Fruit fly (Drosophila melanogaster) whole organism, embryonic: Measurements from ENCODE around the gene CycA.

Experiments
- Asciz ChIP-seq: fragments of 200-800 bp; sonication (Bioruptor generic); optimal IDR thresholded peaks from 2 replicates; lab custom pipeline; 2017; ENCODE audit warnings: missing biosample characterization, mild to moderate bottlenecking, missing genetic modification characterization, missing genetic modification reagents
- B-H1 ChIP-seq: fragments of 200-800 bp; sonication (Bioruptor generic); IDR thresholded peaks from 3 replicates; pipeline ENCODE4 v1.3.6; 2022; ENCODE audit warnings: missing biosample characterization, missing genetic modification characterization
- CG10543 ChIP-seq: fragments of 200-800 bp; sonication (Bioruptor generic); optimal IDR thresholded peaks from 3 replicates; lab custom pipeline; 2017; ENCODE audit warnings: missing biosample characterization, mild to moderate bottlenecking, missing genetic modification characterization, moderate library complexity
- CG11696 ChIP-seq: fragments of 200-800 bp; sonication (Bioruptor generic); IDR thresholded peaks from 2 replicates; pipeline ENCODE4 v1.3.6; 2022; ENCODE audit warnings: missing biosample characterization, missing genetic modification characterization
- CG12391 ChIP-seq: fragments of 200-800 bp; sonication (Bioruptor generic); optimal IDR thresholded peaks from 3 replicates; lab custom pipeline; 2018; ENCODE audit warnings: missing biosample characterization, mild to moderate bottlenecking, missing genetic modification characterization, moderate library complexity
- CG12942 ChIP-seq: fragments of 200-800 bp; sonication (Bioruptor generic); optimal IDR thresholded peaks from 3 replicates; lab custom pipeline; 2016; ENCODE audit warnings: missing biosample characterization, missing genetic modification characterization
- CG14965 ChIP-seq: fragments of 200-800 bp; sonication (Bioruptor generic); optimal IDR thresholded peaks from 2 replicates; lab custom pipeline; 2016; ENCODE audit warnings: missing biosample characterization, missing genetic modification characterization, borderline replicate concordance
- CG17612 ChIP-seq: fragments of 200-800 bp; sonication (Bioruptor generic); IDR thresholded peaks from 2 replicates; pipeline ENCODE4 v1.3.6; 2022; ENCODE audit warnings: missing biosample characterization, missing genetic modification characterization
- CG2875 ChIP-seq: fragments of 200-800 bp; sonication (Bioruptor generic); optimal IDR thresholded peaks from 2 replicates; lab custom pipeline; 2017; ENCODE audit warnings: missing biosample characterization, mild to moderate bottlenecking, missing genetic modification characterization, missing genetic modification reagents
- CG7357 ChIP-seq: fragments of 200-800 bp; sonication (Bioruptor generic); IDR thresholded peaks from 3 replicates; pipeline ENCODE4 v1.3.6; 2022; ENCODE audit warnings: missing biosample characterization, missing genetic modification characterization
- CG7963 ChIP-seq: fragments of 200-800 bp; sonication (Bioruptor generic); IDR thresholded peaks from 3 replicates; pipeline ENCODE4 v1.3.6; 2022; ENCODE audit warnings: missing biosample characterization, missing genetic modification characterization; ENCODE audit not compliant: partially characterized antibody
- CG8290 ChIP-seq, 3 experiments: fragments of 200-800 bp; sonication (Bioruptor generic); optimal IDR thresholded peaks; 2 replicates each; lab custom pipeline; 2016 to 2019; ENCODE audit warnings: missing biosample characterization in 3 of 3, missing genetic modification characterization in 3 of 3, mild to moderate bottlenecking in 2 of 3, moderate library complexity in 1 of 3
- CG8944 ChIP-seq: fragments of 200-800 bp; sonication (Bioruptor generic); optimal IDR thresholded peaks from 3 replicates; lab custom pipeline; 2016; ENCODE audit warnings: missing biosample characterization, missing genetic modification characterization
- CHES-1-like ChIP-seq: fragments of 200-800 bp; sonication (Bioruptor generic); optimal IDR thresholded peaks from 2 replicates; lab custom pipeline; 2016; ENCODE audit warnings: missing biosample characterization, missing genetic modification characterization
- ERR ChIP-seq: fragments of 200-800 bp; sonication (Bioruptor generic); optimal IDR thresholded peaks from 2 replicates; lab custom pipeline; 2016; ENCODE audit warnings: missing biosample characterization, missing genetic modification characterization
- HLH3B ChIP-seq: fragments of 200-800 bp; sonication (Bioruptor generic); IDR thresholded peaks from 2 replicates; pipeline ENCODE4 v1.3.6; 2022; ENCODE audit warnings: missing biosample characterization, missing genetic modification characterization
- Hr51 ChIP-seq, 2 experiments: fragments of 200-800 bp; sonication (Bioruptor generic); optimal IDR thresholded peaks; 2 replicates in 1 of 2; 3 replicates in 1 of 2; lab custom pipeline; 2016 to 2018; ENCODE audit warnings: missing biosample characterization in 2 of 2, missing genetic modification characterization in 2 of 2, mild to moderate bottlenecking in 1 of 2, moderate library complexity in 1 of 2
- Jarid2 ChIP-seq: fragments of 200-800 bp; sonication (Bioruptor generic); optimal IDR thresholded peaks from 3 replicates; lab custom pipeline; 2017; ENCODE audit warnings: mild to moderate bottlenecking, missing biosample characterization, missing genetic modification reagents, missing genetic modification characterization
- MTF-1 ChIP-seq: fragments of 200-800 bp; sonication (Bioruptor generic); optimal IDR thresholded peaks from 2 replicates; lab custom pipeline; 2018; ENCODE audit warnings: missing biosample characterization, mild to moderate bottlenecking, missing genetic modification characterization, borderline replicate concordance
- Med ChIP-seq: fragments of 200-800 bp; sonication (Bioruptor generic); peaks from one replicate; lab custom pipeline; 2016; ENCODE audit warnings: missing biosample characterization, missing genetic modification characterization, mild to moderate bottlenecking, inconsistent platforms, moderate library complexity
- Meics ChIP-seq: fragments of 200-800 bp; sonication (Bioruptor generic); optimal IDR thresholded peaks from 2 replicates; lab custom pipeline; 2017; ENCODE audit warnings: missing biosample characterization, mild to moderate bottlenecking, missing genetic modification characterization
- Oli ChIP-seq: fragments of 200-800 bp; sonication (Bioruptor generic); optimal IDR thresholded peaks from 2 replicates; lab custom pipeline; 2018; ENCODE audit warnings: missing biosample characterization, mild to moderate bottlenecking, missing genetic modification characterization, moderate library complexity
- Ptx1 ChIP-seq: fragments of 200-800 bp; sonication (Bioruptor generic); IDR thresholded peaks from 2 replicates; pipeline ENCODE4 v1.3.6; 2022; ENCODE audit warnings: missing biosample characterization, missing genetic modification characterization
- Scr ChIP-seq: fragments of 200-800 bp; sonication (Bioruptor generic); IDR thresholded peaks from 2 replicates; pipeline ENCODE4 v1.3.6; 2022; ENCODE audit warnings: missing biosample characterization, missing genetic modification characterization; ENCODE audit not compliant: partially characterized antibody
- Side ChIP-seq: fragments of 200-800 bp; sonication (Bioruptor generic); optimal IDR thresholded peaks from 2 replicates; lab custom pipeline; 2016; ENCODE audit warnings: missing biosample characterization, missing genetic modification characterization
- YL-1 ChIP-seq: fragments of 200-800 bp; sonication (Bioruptor generic); optimal IDR thresholded peaks from 3 replicates; lab custom pipeline; 2017; ENCODE audit warnings: missing biosample characterization, mild to moderate bottlenecking, missing genetic modification characterization
- btn ChIP-seq: fragments of 200-800 bp; sonication (Bioruptor generic); optimal IDR thresholded peaks from 2 replicates; lab custom pipeline; 2016; ENCODE audit warnings: missing biosample characterization, missing genetic modification characterization
- chif ChIP-seq, 2 experiments: fragments of 200-800 bp; sonication (Bioruptor generic); optimal IDR thresholded peaks; 3 replicates each; lab custom pipeline; 2016; ENCODE audit warnings: missing biosample characterization in 2 of 2, missing genetic modification characterization in 2 of 2
- ci ChIP-seq: fragments of 200-800 bp; sonication (Bioruptor generic); IDR thresholded peaks from 3 replicates; pipeline ENCODE4 v1.3.6; 2022; ENCODE audit warnings: missing biosample characterization, missing genetic modification characterization
- crol ChIP-seq: fragments of 200-800 bp; sonication (Bioruptor generic); IDR thresholded peaks from 2 replicates; pipeline ENCODE4 v1.3.6; 2022; ENCODE audit warnings: missing biosample characterization, missing genetic modification characterization
- crp ChIP-seq, 2 experiments: fragments of 200-800 bp; sonication (Bioruptor generic); optimal IDR thresholded peaks; 2 replicates in 1 of 2; 3 replicates in 1 of 2; lab custom pipeline; 2017; ENCODE audit warnings: missing biosample characterization in 2 of 2, missing genetic modification characterization in 2 of 2, mild to moderate bottlenecking in 1 of 2, moderate library complexity in 1 of 2
- cwo ChIP-seq: fragments of 200-800 bp; sonication (Bioruptor generic); optimal IDR thresholded peaks from 3 replicates; lab custom pipeline; 2017; ENCODE audit warnings: missing biosample characterization, missing genetic modification characterization, mild to moderate bottlenecking, moderate library complexity, missing genetic modification reagents
- danr ChIP-seq: fragments of 200-800 bp; sonication (Bioruptor generic); IDR thresholded peaks from 2 replicates; pipeline ENCODE4 v1.3.6; 2022; ENCODE audit warnings: missing biosample characterization, missing genetic modification characterization
- dimm ChIP-seq: fragments of 200-800 bp; sonication (Bioruptor generic); IDR thresholded peaks from 2 replicates; pipeline ENCODE4 v1.3.6; 2022; ENCODE audit warnings: missing biosample characterization, missing genetic modification characterization
- fd3F ChIP-seq: fragments of 200-800 bp; sonication (Bioruptor generic); optimal IDR thresholded peaks from 2 replicates; lab custom pipeline; 2018; ENCODE audit warnings: missing biosample characterization, mild to moderate bottlenecking, missing genetic modification characterization, moderate library complexity
- gem ChIP-seq: fragments of 200-800 bp; sonication (Bioruptor generic); optimal IDR thresholded peaks from 2 replicates; lab custom pipeline; 2019; ENCODE audit warnings: missing biosample characterization, mild to moderate bottlenecking, missing genetic modification characterization, moderate library complexity
- insv ChIP-seq, 2 experiments: fragments of 200-800 bp; sonication (Bioruptor generic); optimal IDR thresholded peaks; 3 replicates each; lab custom pipeline; 2016 to 2018; ENCODE audit warnings: missing biosample characterization in 2 of 2, missing genetic modification characterization in 2 of 2
- jigr1 ChIP-seq: fragments of 200-800 bp; sonication (Bioruptor generic); IDR thresholded peaks from 3 replicates; pipeline ENCODE4 v1.3.6; 2022; ENCODE audit warnings: missing biosample characterization, missing genetic modification characterization
- lilli ChIP-seq: fragments of 200-800 bp; sonication (Bioruptor generic); optimal IDR thresholded peaks from 3 replicates; lab custom pipeline; 2016; ENCODE audit warnings: missing biosample characterization, missing genetic modification characterization
- nmo ChIP-seq: fragments of 200-800 bp; sonication (Bioruptor generic); optimal IDR thresholded peaks from 2 replicates; lab custom pipeline; 2018; ENCODE audit warnings: missing biosample characterization, mild to moderate bottlenecking, missing genetic modification characterization, moderate library complexity
- odd ChIP-seq: fragments of 200-800 bp; sonication (Bioruptor generic); optimal IDR thresholded peaks from 2 replicates; lab custom pipeline; 2017; ENCODE audit warnings: missing biosample characterization, mild to moderate bottlenecking, missing genetic modification characterization
- peb ChIP-seq: fragments of 200-800 bp; sonication (Bioruptor generic); IDR thresholded peaks from 2 replicates; pipeline ENCODE4 v1.3.6; 2022; ENCODE audit warnings: missing biosample characterization, missing genetic modification characterization
- phol ChIP-seq: fragments of 200-800 bp; sonication (Bioruptor generic); optimal IDR thresholded peaks from 3 replicates; lab custom pipeline; 2018; ENCODE audit warnings: missing biosample characterization, mild to moderate bottlenecking, missing genetic modification characterization, moderate library complexity
- pum ChIP-seq: fragments of 200-800 bp; sonication (Bioruptor generic); optimal IDR thresholded peaks from 2 replicates; lab custom pipeline; 2016; ENCODE audit warnings: missing biosample characterization, missing genetic modification characterization
- so ChIP-seq: fragments of 200-800 bp; sonication (Bioruptor generic); IDR thresholded peaks from 3 replicates; pipeline ENCODE4 v1.3.6; 2022; ENCODE audit warnings: missing biosample characterization, missing genetic modification characterization
- sug ChIP-seq: fragments of 200-800 bp; optimal IDR thresholded peaks from 2 replicates; lab custom pipeline; 2019; ENCODE audit warnings: missing biosample characterization, mild to moderate bottlenecking, missing genetic modification characterization, moderate library complexity
- tna ChIP-seq: fragments of 200-800 bp; sonication (Bioruptor generic); IDR thresholded peaks from 2 replicates; pipeline ENCODE4 v1.3.6; 2022; ENCODE audit warnings: missing biosample characterization, missing genetic modification characterization; ENCODE audit not compliant: partially characterized antibody

CycA gene

dm6 chr3L:11819639-11820456 is 13.5 kb downstream of the CycA start (continued):
- TF ChIP-seq CHES-1-like (GFP tag; lab: Kevin White, UChicago) (no peak), nmo (peak; percentile 26), chif (GFP tag; optimal IDR thresholded peaks at IDR 0.05; lab: Kevin White, UChicago) (peak in 1 of 2 experiments; percentile 12), Scr (GFP tag; lab: Robert Waterston, UW) (peak; percentile 19; the same call in 1 of the 2 replicates), CG12391 (tag; lab: Kevin White, UChicago) (peak; percentile 51), gem (tag; lab: Kevin White, UChicago) (no peak), CG17612 (GFP tag; lab: Robert Waterston, UW) (no peak), CG11696 (GFP tag; lab: Robert Waterston, UW) (0 out of 2 replicates have a peak, but pooled peaks have one; percentile 11), CG14965 (GFP tag; lab: Kevin White, UChicago) (no peak), CG12942 (GFP tag; lab: Kevin White, UChicago) (no peak), Side (GFP tag; lab: Kevin White, UChicago) (peak; percentile 44), sug (tag; lab: Kevin White, UChicago) (peak; percentile 51), peb (no peak), CG7357 (GFP tag; lab: Robert Waterston, UW) (no peak), CG2875 (GFP tag; lab: Kevin White, UChicago) (no peak), crp (GFP tag; optimal IDR thresholded peaks at IDR 0.05; lab: Kevin White, UChicago) (no peak), lilli (GFP tag; lab: Kevin White, UChicago) (peak; percentile 53), phol (tag; lab: Kevin White, UChicago) (peak; percentile 19), MTF-1 (GFP tag; lab: Kevin White, UChicago) (no peak), dimm (GFP tag; lab: Robert Waterston, UW) (no peak), crol (GFP tag; lab: Robert Waterston, UW) (no peak), Asciz (no peak), YL-1 (GFP tag; lab: Kevin White, UChicago) (peak; percentile 10), pum (GFP tag; lab: Kevin White, UChicago) (no peak), insv (GFP tag; optimal IDR thresholded peaks at IDR 0.05; lab: Kevin White, UChicago) (no peak), Jarid2 (GFP tag; lab: Kevin White, UChicago) (peak; percentile 48), cwo (peak; percentile 86), danr (GFP tag; lab: Robert Waterston, UW) (no peak), CG8290 (GFP tag; optimal IDR thresholded peaks at IDR 0.05; lab: Kevin White, UChicago) (no peak), CG8290 (tag; optimal IDR thresholded peaks at IDR 0.05; lab: Kevin White, UChicago) (no peak), btn (no peak), ci (GFP tag; lab: Robert Waterston, UW) (peak; percentile 65; the same call in 2 of the 3 replicates), jigr1 (GFP tag; lab: Robert Waterston, UW) (no peak), Oli (tag; lab: Kevin White, UChicago) (peak; percentile 17), Meics (GFP tag; lab: Kevin White, UChicago) (peak; percentile 53), CG7963 (no peak), fd3F (peak; percentile 16), tna (GFP tag; lab: Robert Waterston, UW) (peak; percentile 13; the same call in 1 of the 2 replicates), B-H1 (GFP tag; lab: Robert Waterston, UW) (no peak; the same call in 2 of the 3 replicates), ERR (GFP tag; lab: Kevin White, UChicago) (peak; percentile 10), HLH3B (GFP tag; lab: Robert Waterston, UW) (peak; percentile 42; the same call in 1 of the 2 replicates), CG10543 (no peak), odd (GFP tag; lab: Kevin White, UChicago) (no peak), Med (GFP tag; lab: Kevin White, UChicago) (peak; percentile 79), so (GFP tag; lab: Robert Waterston, UW) (no peak; the same call in 2 of the 3 replicates), Ptx1 (GFP tag; lab: Robert Waterston, UW) (peak; percentile 33; the same call in 1 of the 2 replicates), Hr51 (GFP tag; optimal IDR thresholded peaks at IDR 0.05; lab: Kevin White, UChicago) (no peak), CG8944 (GFP tag; lab: Kevin White, UChicago) (no peak)
